Worm (Caenorhabditis elegans) whole organism, L1 larva: Measurements from ENCODE around the gene srg-29.
A peak's percentile ranks its signal among the peaks of the same experiment; 100 is the strongest.

Experiments used
- C34B4.2 ChIP-seq: sonication (generic microtip); optimal IDR thresholded peaks from 2 replicates; lab custom pipeline; 2017; ENCODE audit warnings: mild to moderate bottlenecking, missing genetic modification characterization, missing compliant biosample characterization
- F16B12.6 ChIP-seq: fragments of 150-350 bp; optimal IDR thresholded peaks from 2 replicates; lab custom pipeline; 2014; ENCODE audit warnings: missing biosample characterization, missing genetic modification characterization
- Y116A8C.19 ChIP-seq: sonication (generic microtip); optimal IDR thresholded peaks from 2 replicates; lab custom pipeline; 2016; ENCODE audit warnings: missing compliant biosample characterization, missing genetic modification characterization, borderline replicate concordance
- aha-1 ChIP-seq: fragments of 150-350 bp; optimal IDR thresholded peaks from 2 replicates; lab custom pipeline; 2014; ENCODE audit warnings: missing biosample characterization, missing genetic modification characterization
- alr-1 ChIP-seq: fragments of 200-800 bp; sonication (Bioruptor generic); optimal IDR thresholded peaks from 2 replicates; lab custom pipeline; 2018; ENCODE audit warnings: borderline replicate concordance, mild to moderate bottlenecking, missing genetic modification characterization, missing compliant biosample characterization
- ama-1 ChIP-seq: fragments of 150-350 bp; optimal IDR thresholded peaks from 2 replicates; lab custom pipeline; 2014
- blmp-1 ChIP-seq: fragments of 150-350 bp; optimal IDR thresholded peaks from 2 replicates; lab custom pipeline; 2014; ENCODE audit warnings: missing biosample characterization, missing genetic modification characterization
- ceh-63 ChIP-seq: fragments of 200-800 bp; sonication (Bioruptor generic); optimal IDR thresholded peaks from 2 replicates; lab custom pipeline; 2018; ENCODE audit warnings: mild to moderate bottlenecking, missing genetic modification characterization, missing compliant biosample characterization
- ceh-82 ChIP-seq, 3 experiments: fragments of 150-350 bp in 1 of 3; sonication (generic microtip) in 2 of 3; optimal IDR thresholded peaks; 2 replicates each; lab custom pipeline; 2014 to 2017; ENCODE audit warnings: missing biosample characterization in 3 of 3, missing genetic modification characterization in 3 of 3
- ceh-88 ChIP-seq: fragments of 200-800 bp; sonication (Bioruptor generic); IDR thresholded peaks from 2 replicates; pipeline ENCODE4 v1.3.6; 2022; ENCODE audit warnings: missing genetic modification characterization, missing compliant biosample characterization
- dsc-1 ChIP-seq: sonication (generic microtip); optimal IDR thresholded peaks from 2 replicates; lab custom pipeline; 2016; ENCODE audit warnings: mild to moderate bottlenecking, missing genetic modification characterization, missing compliant biosample characterization
- efl-1 ChIP-seq, 4 experiments: fragments of 150-350 bp; optimal IDR thresholded peaks in 3 of 4; peaks in 1 of 4; 1 replicate in 1 of 4; 2 replicates in 3 of 4; lab custom pipeline; 2014; ENCODE audit warnings: missing biosample characterization in 2 of 4, missing genetic modification characterization in 2 of 4, missing genetic modification reagents in 2 of 4
- egl-27 ChIP-seq, 2 experiments: fragments of 150-350 bp in 1 of 2; sonication (generic microtip); optimal IDR thresholded peaks; 3 replicates each; lab custom pipeline; 2017 to 2018; ENCODE audit warnings: missing biosample characterization in 2 of 2, missing genetic modification characterization in 2 of 2, missing genetic modification reagents in 2 of 2
- elt-3 ChIP-seq, 6 experiments: fragments of 150-350 bp in 1 of 6; sonication (generic microtip); optimal IDR thresholded peaks; 2 replicates each; lab custom pipeline; 2017 to 2018; ENCODE audit warnings: missing biosample characterization in 6 of 6, missing genetic modification characterization in 6 of 6, inconsistent platforms in 1 of 6
- ets-5 ChIP-seq: fragments of 200-800 bp; sonication (Bioruptor generic); IDR thresholded peaks from 2 replicates; pipeline ENCODE4 v1.3.6; 2022; ENCODE audit warnings: missing genetic modification characterization, missing compliant biosample characterization
- fkh-10 ChIP-seq: sonication (generic microtip); optimal IDR thresholded peaks from 2 replicates; lab custom pipeline; 2017; ENCODE audit warnings: missing biosample characterization, missing genetic modification reagents, missing genetic modification characterization
- fkh-4 ChIP-seq: sonication (generic microtip); optimal IDR thresholded peaks from 2 replicates; lab custom pipeline; 2016; ENCODE audit warnings: missing compliant biosample characterization, missing genetic modification characterization, borderline replicate concordance
- fkh-8 ChIP-seq: sonication (generic microtip); optimal IDR thresholded peaks from 2 replicates; lab custom pipeline; 2016; ENCODE audit warnings: mild to moderate bottlenecking, missing genetic modification characterization, missing compliant biosample characterization
- fos-1 ChIP-seq: fragments of 150-350 bp; optimal IDR thresholded peaks from 2 replicates; lab custom pipeline; 2014; ENCODE audit warnings: missing biosample characterization, missing genetic modification characterization
- grh-1 ChIP-seq: fragments of 200-800 bp; sonication (Bioruptor generic); IDR thresholded peaks from 2 replicates; pipeline ENCODE4 v1.3.6; 2022; ENCODE audit warnings: missing genetic modification reagents, missing genetic modification characterization, missing compliant biosample characterization
- hlh-17 ChIP-seq: fragments of 200-800 bp; sonication (Bioruptor generic); optimal IDR thresholded peaks from 2 replicates; lab custom pipeline; 2018; ENCODE audit warnings: missing genetic modification characterization, mild to moderate bottlenecking, missing compliant biosample characterization, moderate library complexity, borderline replicate concordance
- hpl-2 ChIP-seq: fragments of 150-350 bp; optimal IDR thresholded peaks from 2 replicates; lab custom pipeline; 2014; ENCODE audit warnings: missing biosample characterization, missing genetic modification reagents, missing genetic modification characterization
- jun-1 ChIP-seq: fragments of 150-350 bp; optimal IDR thresholded peaks from 2 replicates; lab custom pipeline; 2014; ENCODE audit warnings: missing biosample characterization, missing genetic modification reagents, missing genetic modification characterization
- lin-13 ChIP-seq: fragments of 150-350 bp; optimal IDR thresholded peaks from 2 replicates; lab custom pipeline; 2014; ENCODE audit warnings: missing biosample characterization, missing genetic modification reagents, missing genetic modification characterization
- lin-14 ChIP-seq: fragments of 200-800 bp; sonication (Bioruptor generic); optimal IDR thresholded peaks from 2 replicates; lab custom pipeline; 2018; ENCODE audit warnings: mild to moderate bottlenecking, missing genetic modification characterization, moderate library complexity, missing compliant biosample characterization
- lin-15B ChIP-seq: fragments of 150-350 bp; sonication (generic microtip); optimal IDR thresholded peaks from 3 replicates; lab custom pipeline; 2014; ENCODE audit warnings: missing biosample characterization, missing genetic modification characterization
- lin-35 ChIP-seq, 2 experiments: fragments of 150-350 bp; optimal IDR thresholded peaks; 2 replicates each; lab custom pipeline; 2014; ENCODE audit warnings: missing biosample characterization in 2 of 2, missing genetic modification characterization in 2 of 2, missing genetic modification reagents in 2 of 2
- lir-3 ChIP-seq: sonication (generic microtip); optimal IDR thresholded peaks from 2 replicates; lab custom pipeline; 2016; ENCODE audit warnings: mild to moderate bottlenecking, missing genetic modification characterization, moderate library complexity, missing compliant biosample characterization; ENCODE audit not compliant: poor library complexity
- mab-9 ChIP-seq: fragments of 200-800 bp; sonication (Bioruptor generic); IDR thresholded peaks from 2 replicates; pipeline ENCODE4 v1.3.6; 2022; ENCODE audit warnings: missing genetic modification reagents, missing genetic modification characterization, missing compliant biosample characterization
- mdl-1 ChIP-seq, 2 experiments: fragments of 150-350 bp; optimal IDR thresholded peaks; 2 replicates each; lab custom pipeline; 2014 to 2017; ENCODE audit warnings: missing biosample characterization in 2 of 2, missing genetic modification characterization in 2 of 2, inconsistent platforms in 1 of 2
- nhr-19 ChIP-seq: fragments of 200-800 bp; sonication (Bioruptor generic); conservative IDR thresholded peaks from 2 replicates; pipeline ENCODE4 v1.3.6; 2022; ENCODE audit warnings: missing genetic modification characterization, missing compliant biosample characterization
- nhr-28 ChIP-seq: fragments of 150-350 bp; optimal IDR thresholded peaks from 2 replicates; lab custom pipeline; 2014; ENCODE audit warnings: missing biosample characterization, missing genetic modification characterization
- nhr-71 ChIP-seq: sonication (generic microtip); optimal IDR thresholded peaks from 2 replicates; lab custom pipeline; 2016; ENCODE audit warnings: mild to moderate bottlenecking, missing genetic modification characterization, moderate library complexity, missing compliant biosample characterization
- nhr-77 ChIP-seq: fragments of 150-350 bp; optimal IDR thresholded peaks from 2 replicates; lab custom pipeline; 2014; ENCODE audit warnings: missing biosample characterization, missing genetic modification characterization
- nhr-84 ChIP-seq: sonication (generic microtip); optimal IDR thresholded peaks from 2 replicates; lab custom pipeline; 2017; ENCODE audit warnings: missing biosample characterization, missing genetic modification characterization
- nhr-85 ChIP-seq: sonication (generic microtip); peaks from one replicate; lab custom pipeline; 2016; ENCODE audit warnings: missing genetic modification characterization, inconsistent platforms, missing compliant biosample characterization
- rnt-1 ChIP-seq: sonication (generic microtip); optimal IDR thresholded peaks from 2 replicates; lab custom pipeline; 2016; ENCODE audit warnings: mild to moderate bottlenecking, missing genetic modification characterization, moderate library complexity, missing compliant biosample characterization
- skn-1 ChIP-seq: fragments of 150-350 bp; optimal IDR thresholded peaks from 2 replicates; lab custom pipeline; 2014; ENCODE audit warnings: missing biosample characterization, missing genetic modification characterization
- snpc-4 ChIP-seq: fragments of 150-350 bp; optimal IDR thresholded peaks from 2 replicates; lab custom pipeline; 2014; ENCODE audit warnings: missing biosample characterization, missing genetic modification characterization
- snu-23 ChIP-seq: sonication (generic microtip); optimal IDR thresholded peaks from 2 replicates; lab custom pipeline; 2016; ENCODE audit warnings: missing genetic modification characterization, missing compliant biosample characterization
- sox-4 ChIP-seq: sonication (generic microtip); optimal IDR thresholded peaks from 2 replicates; lab custom pipeline; 2016; ENCODE audit warnings: missing genetic modification characterization, missing compliant biosample characterization
- sptf-1 ChIP-seq: fragments of 150-350 bp; optimal IDR thresholded peaks from 2 replicates; lab custom pipeline; 2014; ENCODE audit warnings: missing biosample characterization, missing genetic modification characterization
- tlp-1 ChIP-seq: fragments of 150-350 bp; optimal IDR thresholded peaks from 2 replicates; lab custom pipeline; 2014; ENCODE audit warnings: missing biosample characterization, missing genetic modification characterization
- unc-130 ChIP-seq: fragments of 150-350 bp; optimal IDR thresholded peaks from 2 replicates; lab custom pipeline; 2017; ENCODE audit warnings: missing biosample characterization, missing genetic modification characterization, inconsistent platforms
- unc-30 ChIP-seq: sonication (generic microtip); optimal IDR thresholded peaks from 2 replicates; lab custom pipeline; 2017; ENCODE audit warnings: missing biosample characterization, missing genetic modification characterization
- unc-62 ChIP-seq: fragments of 150-350 bp; optimal IDR thresholded peaks from 2 replicates; lab custom pipeline; 2014; ENCODE audit warnings: missing biosample characterization, missing genetic modification reagents, missing genetic modification characterization
- unc-86 ChIP-seq: sonication (generic microtip); optimal IDR thresholded peaks from 2 replicates; lab custom pipeline; 2016; ENCODE audit warnings: missing genetic modification characterization, missing compliant biosample characterization
- unc-98 ChIP-seq: fragments of 200-800 bp; sonication (Bioruptor generic); IDR thresholded peaks from 2 replicates; pipeline ENCODE4 v1.3.6; 2022; ENCODE audit warnings: missing genetic modification characterization, missing compliant biosample characterization
- vab-15 ChIP-seq: sonication (generic microtip); optimal IDR thresholded peaks from 2 replicates; lab custom pipeline; 2017; ENCODE audit warnings: missing genotype, mild to moderate bottlenecking, missing genetic modification characterization, missing compliant biosample characterization
- zip-4 ChIP-seq: fragments of 200-800 bp; sonication (Bioruptor generic); optimal IDR thresholded peaks from 2 replicates; lab custom pipeline; 2018; ENCODE audit warnings: mild to moderate bottlenecking, missing genetic modification characterization, moderate library complexity, missing compliant biosample characterization
- ztf-11 ChIP-seq, 2 experiments: sonication (generic microtip); optimal IDR thresholded peaks; 2 replicates each; lab custom pipeline; 2016 to 2017; ENCODE audit warnings: missing genetic modification characterization in 2 of 2, missing biosample characterization in 1 of 2, missing compliant biosample characterization in 1 of 2
- ztf-4 ChIP-seq: fragments of 150-350 bp; optimal IDR thresholded peaks from 2 replicates; lab custom pipeline; 2014; ENCODE audit warnings: missing biosample characterization, missing genetic modification characterization

srg-29 gene

DNA sequence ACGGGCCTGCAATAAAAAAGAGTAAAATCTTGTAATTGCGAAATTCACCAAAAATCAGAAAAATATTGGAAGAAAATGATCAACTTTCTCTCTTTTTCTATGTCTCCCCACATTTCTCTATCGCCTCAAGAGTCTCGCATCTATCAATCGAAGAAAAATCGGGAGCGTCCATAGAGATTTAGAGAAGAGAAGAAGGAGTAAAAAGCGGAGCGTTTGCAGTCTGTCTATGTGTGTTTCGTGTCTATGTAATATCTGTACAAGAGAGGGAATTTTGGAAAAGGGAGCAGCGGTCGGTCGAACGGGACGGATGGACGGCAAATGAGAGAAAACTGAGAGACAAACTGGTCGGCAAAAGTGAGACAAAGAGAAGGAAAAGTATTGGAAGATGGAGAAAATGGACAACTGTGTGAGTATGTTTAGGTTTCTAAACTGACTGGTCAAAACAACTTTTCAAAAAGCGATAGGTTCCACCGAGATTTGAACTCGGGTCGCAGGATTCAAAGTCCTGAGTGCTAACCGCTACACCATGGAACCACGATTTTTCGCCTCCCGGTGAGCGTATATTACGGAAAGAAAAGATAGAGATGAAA is 7.2 kb upstream of the srg-29 start:
- TF ChIP-seq sptf-1 (tag; lab: Kevin White, UChicago) (no peak), ama-1 (lab: Kevin White, UChicago) (no peak), egl-27 (tag; optimal IDR thresholded peaks at IDR 0.05; lab: Kevin White, UChicago) (no peak), lin-15B (tag; lab: Kevin White, UChicago) (no peak), lin-14 (peak; percentile 86), lin-13 (GFP tag; lab: Kevin White, UChicago) (no peak), Y116A8C.19 (no peak), grh-1 (GFP tag; lab: Robert Waterston, UW) (no peak), lin-35 (GFP tag; optimal IDR thresholded peaks at IDR 0.05; lab: Kevin White, UChicago) (peak in 1 of 2 experiments; percentile 6), ceh-82 (tag; optimal IDR thresholded peaks at IDR 0.05; lab: Kevin White, UChicago) (no peak), snpc-4 (tag; lab: Kevin White, UChicago) (peak; percentile 6), unc-62 (GFP tag; lab: Kevin White, UChicago) (no peak), F16B12.6 (tag; lab: Kevin White, UChicago) (no peak), C34B4.2 (no peak), nhr-85 (tag; lab: Kevin White, UChicago) (peak; percentile 66), elt-3 (tag; optimal IDR thresholded peaks at IDR 0.05; lab: Kevin White, UChicago) (peak in 2 of 6 experiments; percentile 17 to 49), vab-15 (no peak), unc-30 (no peak), ceh-63 (GFP tag; lab: Kevin White, UChicago) (no peak), skn-1 (tag; lab: Kevin White, UChicago) (no peak), sox-4 (tag; lab: Kevin White, UChicago) (no peak), ztf-11 (tag; optimal IDR thresholded peaks at IDR 0.05; lab: Kevin White, UChicago) (no peak), mab-9 (GFP tag; lab: Robert Waterston, UW) (no peak), alr-1 (tag; lab: Kevin White, UChicago) (no peak), aha-1 (tag; lab: Kevin White, UChicago) (no peak), unc-86 (tag; lab: Kevin White, UChicago) (no peak), fkh-10 (GFP tag; lab: Kevin White, UChicago) (no peak), fkh-4 (tag; lab: Kevin White, UChicago) (no peak), tlp-1 (tag; lab: Kevin White, UChicago) (no peak), nhr-28 (tag; lab: Kevin White, UChicago) (no peak), blmp-1 (tag; lab: Kevin White, UChicago) (peak; percentile 93), mdl-1 (tag; optimal IDR thresholded peaks at IDR 0.05; lab: Kevin White, UChicago) (no peak), ztf-4 (tag; lab: Kevin White, UChicago) (no peak), dsc-1 (peak; percentile 25), zip-4 (GFP tag; lab: Kevin White, UChicago) (no peak), hpl-2 (GFP tag; lab: Kevin White, UChicago) (no peak), ceh-88 (GFP tag; lab: Robert Waterston, UW) (no peak), ets-5 (GFP tag; lab: Robert Waterston, UW) (no peak), fos-1 (tag; lab: Kevin White, UChicago) (no peak), hlh-17 (GFP tag; lab: Kevin White, UChicago) (no peak), rnt-1 (tag; lab: Kevin White, UChicago) (peak; percentile 36), unc-98 (GFP tag; lab: Robert Waterston, UW) (no peak), nhr-19 (GFP tag; lab: Robert Waterston, UW) (no peak), nhr-84 (tag; lab: Kevin White, UChicago) (no peak), nhr-77 (tag; lab: Kevin White, UChicago) (peak; percentile 45), nhr-71 (tag; lab: Kevin White, UChicago) (peak; percentile 51), unc-130 (tag; lab: Kevin White, UChicago) (no peak), snu-23 (GFP tag; lab: Kevin White, UChicago) (peak; percentile 50), efl-1 (optimal IDR thresholded peaks at IDR 0.05; lab: Kevin White, UChicago) (peak in 1 of 2 experiments; percentile 5), efl-1 (GFP tag; optimal IDR thresholded peaks at IDR 0.05 in 1 of 2; lab: Kevin White, UChicago) (peak; percentile 13 to 94), fkh-8 (no peak), jun-1 (tag; lab: Kevin White, UChicago) (no peak), lir-3 (tag; lab: Kevin White, UChicago) (no peak)
